Fruit fly (Drosophila melanogaster) whole organism, embryonic: ENCODE data around the gene Lamtor3.
A peak's percentile ranks its signal among the peaks of the same experiment; 100 is the strongest.

Experiments
- Atf3 ChIP-seq: fragments of 200-800 bp; sonication (Bioruptor generic); optimal IDR thresholded peaks from 3 replicates; lab custom pipeline; 2016; ENCODE audit warnings: missing biosample characterization, missing genetic modification characterization
- BEAF-32 ChIP-seq: fragments of 200-800 bp; sonication (Bioruptor generic); optimal IDR thresholded peaks from 3 replicates; lab custom pipeline; 2017; ENCODE audit warnings: missing biosample characterization, missing genetic modification characterization, mild to moderate bottlenecking, moderate library complexity, missing genetic modification reagents
- CG10321 ChIP-seq: fragments of 200-800 bp; sonication (Bioruptor generic); IDR thresholded peaks from 2 replicates; pipeline ENCODE4 v1.3.6; 2022; ENCODE audit warnings: missing biosample characterization, missing genetic modification characterization
- CG10462 ChIP-seq: fragments of 200-800 bp; sonication (Bioruptor generic); optimal IDR thresholded peaks from 2 replicates; lab custom pipeline; 2016; ENCODE audit warnings: missing biosample characterization, missing genetic modification characterization
- CG11085 ChIP-seq: fragments of 200-800 bp; sonication (Bioruptor generic); IDR thresholded peaks from 2 replicates; pipeline ENCODE4 v1.3.6; 2022; ENCODE audit warnings: missing biosample characterization, missing genetic modification characterization
- CG12769 ChIP-seq: fragments of 200-800 bp; sonication (Bioruptor generic); optimal IDR thresholded peaks from 2 replicates; lab custom pipeline; 2019; ENCODE audit warnings: missing biosample characterization, mild to moderate bottlenecking, missing genetic modification characterization, moderate library complexity
- CG13424 ChIP-seq: fragments of 200-800 bp; sonication (Bioruptor generic); optimal IDR thresholded peaks from 2 replicates; lab custom pipeline; 2019; ENCODE audit warnings: missing biosample characterization, mild to moderate bottlenecking, missing genetic modification characterization, moderate library complexity
- CG13894 ChIP-seq: fragments of 200-800 bp; sonication (Bioruptor generic); optimal IDR thresholded peaks from 3 replicates; lab custom pipeline; 2018; ENCODE audit warnings: missing biosample characterization, mild to moderate bottlenecking, missing genetic modification characterization, moderate library complexity
- CG17912 ChIP-seq: fragments of 200-800 bp; sonication (Bioruptor generic); optimal IDR thresholded peaks from 2 replicates; lab custom pipeline; 2018; ENCODE audit warnings: missing biosample characterization, mild to moderate bottlenecking, missing genetic modification characterization
- CG2129 ChIP-seq: fragments of 200-800 bp; sonication (Bioruptor generic); IDR thresholded peaks from 2 replicates; pipeline ENCODE4 v1.3.6; 2022; ENCODE audit warnings: missing biosample characterization, missing genetic modification characterization; ENCODE audit not compliant: partially characterized antibody
- CG30403 ChIP-seq: fragments of 200-800 bp; sonication (Bioruptor generic); optimal IDR thresholded peaks from 3 replicates; lab custom pipeline; 2016; ENCODE audit warnings: missing biosample characterization, missing genetic modification characterization
- CG4328 ChIP-seq: fragments of 200-800 bp; sonication (Bioruptor generic); optimal IDR thresholded peaks from 3 replicates; lab custom pipeline; 2017; ENCODE audit warnings: missing biosample characterization, missing genetic modification reagents, missing genetic modification characterization
- CG4707 ChIP-seq: fragments of 200-800 bp; sonication (Bioruptor generic); optimal IDR thresholded peaks from 2 replicates; lab custom pipeline; 2018; ENCODE audit warnings: missing biosample characterization, mild to moderate bottlenecking, missing genetic modification characterization, moderate library complexity
- CG5953 ChIP-seq: fragments of 200-800 bp; sonication (Bioruptor generic); IDR thresholded peaks from 2 replicates; pipeline ENCODE4 v1.3.6; 2022; ENCODE audit warnings: missing biosample characterization, missing genetic modification characterization
- CG7745 ChIP-seq: fragments of 200-800 bp; sonication (Bioruptor generic); optimal IDR thresholded peaks from 2 replicates; lab custom pipeline; 2018; ENCODE audit warnings: missing biosample characterization, mild to moderate bottlenecking, missing genetic modification characterization, moderate library complexity
- CG8924 ChIP-seq: fragments of 200-800 bp; optimal IDR thresholded peaks from 3 replicates; lab custom pipeline; 2019; ENCODE audit warnings: missing biosample characterization, mild to moderate bottlenecking, missing genetic modification characterization, moderate library complexity
- CG9215 ChIP-seq: fragments of 200-800 bp; sonication (Bioruptor generic); IDR thresholded peaks from 2 replicates; pipeline ENCODE4 v1.3.6; 2022; ENCODE audit warnings: missing biosample characterization, missing genetic modification characterization
- D19B ChIP-seq: fragments of 200-800 bp; sonication (Bioruptor generic); optimal IDR thresholded peaks from 2 replicates; lab custom pipeline; 2017; ENCODE audit warnings: missing biosample characterization, mild to moderate bottlenecking, missing genetic modification characterization
- Elba2 ChIP-seq: fragments of 200-800 bp; sonication (Bioruptor generic); optimal IDR thresholded peaks from 3 replicates; lab custom pipeline; 2016; ENCODE audit warnings: missing biosample characterization, missing genetic modification characterization
- HmgD ChIP-seq: fragments of 200-800 bp; sonication (Bioruptor generic); optimal IDR thresholded peaks from 3 replicates; lab custom pipeline; 2016; ENCODE audit warnings: missing biosample characterization, missing genetic modification characterization
- Hsf ChIP-seq: fragments of 200-800 bp; sonication (Bioruptor generic); optimal IDR thresholded peaks from 3 replicates; lab custom pipeline; 2016; ENCODE audit warnings: missing biosample characterization, missing genetic modification characterization
- Kr ChIP-seq: fragments of 200-800 bp; sonication (Bioruptor generic); optimal IDR thresholded peaks from 2 replicates; lab custom pipeline; 2017; ENCODE audit warnings: missing biosample characterization, mild to moderate bottlenecking, missing genetic modification characterization
- Myb ChIP-seq: fragments of 200-800 bp; sonication (Bioruptor generic); optimal IDR thresholded peaks from 2 replicates; lab custom pipeline; 2016; ENCODE audit warnings: missing biosample characterization, missing genetic modification characterization
- Nf-YA ChIP-seq: fragments of 200-800 bp; sonication (Bioruptor generic); IDR thresholded peaks from 2 replicates; pipeline ENCODE4 v1.3.6; 2022; ENCODE audit warnings: missing biosample characterization, missing genetic modification characterization
- NfI ChIP-seq: fragments of 200-800 bp; sonication (Bioruptor generic); optimal IDR thresholded peaks from 3 replicates; lab custom pipeline; 2018; ENCODE audit warnings: missing biosample characterization, mild to moderate bottlenecking, missing genetic modification characterization, moderate library complexity
- Ptx1 ChIP-seq: fragments of 200-800 bp; sonication (Bioruptor generic); IDR thresholded peaks from 2 replicates; pipeline ENCODE4 v1.3.6; 2022; ENCODE audit warnings: missing biosample characterization, missing genetic modification characterization
- Six4 ChIP-seq: fragments of 200-800 bp; sonication (Bioruptor generic); optimal IDR thresholded peaks from 2 replicates; lab custom pipeline; 2016; ENCODE audit warnings: missing biosample characterization, missing genetic modification characterization
- Vsx1 ChIP-seq: fragments of 200-800 bp; sonication (Bioruptor generic); optimal IDR thresholded peaks from 2 replicates; lab custom pipeline; 2017; ENCODE audit warnings: missing biosample characterization, mild to moderate bottlenecking, missing genetic modification characterization, missing genetic modification reagents
- ac ChIP-seq: fragments of 200-800 bp; sonication (Bioruptor generic); optimal IDR thresholded peaks from 3 replicates; lab custom pipeline; 2017; ENCODE audit warnings: missing biosample characterization, mild to moderate bottlenecking, missing genetic modification characterization
- cg ChIP-seq: fragments of 200-800 bp; sonication (Bioruptor generic); optimal IDR thresholded peaks from 3 replicates; lab custom pipeline; 2019; ENCODE audit warnings: missing biosample characterization, mild to moderate bottlenecking, missing genetic modification characterization, moderate library complexity
- danr ChIP-seq: fragments of 200-800 bp; sonication (Bioruptor generic); IDR thresholded peaks from 2 replicates; pipeline ENCODE4 v1.3.6; 2022; ENCODE audit warnings: missing biosample characterization, missing genetic modification characterization
- fd102C ChIP-seq: fragments of 200-800 bp; sonication (Bioruptor generic); optimal IDR thresholded peaks from 2 replicates; lab custom pipeline; 2018; ENCODE audit warnings: missing biosample characterization, mild to moderate bottlenecking, missing genetic modification characterization, moderate library complexity
- fd64A ChIP-seq: fragments of 200-800 bp; sonication (Bioruptor generic); optimal IDR thresholded peaks from 3 replicates; lab custom pipeline; 2018; ENCODE audit warnings: missing biosample characterization, mild to moderate bottlenecking, missing genetic modification characterization
- gsb ChIP-seq: fragments of 200-800 bp; sonication (Bioruptor generic); IDR thresholded peaks from 2 replicates; pipeline ENCODE4 v1.3.6; 2022; ENCODE audit warnings: missing biosample characterization, missing genetic modification characterization
- insv ChIP-seq, 2 experiments: fragments of 200-800 bp; sonication (Bioruptor generic); optimal IDR thresholded peaks; 3 replicates each; lab custom pipeline; 2016 to 2018; ENCODE audit warnings: missing biosample characterization in 2 of 2, missing genetic modification characterization in 2 of 2
- lab ChIP-seq: fragments of 200-800 bp; sonication (Bioruptor generic); optimal IDR thresholded peaks from 3 replicates; lab custom pipeline; 2017; ENCODE audit warnings: missing biosample characterization, missing genetic modification characterization, mild to moderate bottlenecking, moderate library complexity, missing genetic modification reagents
- nau ChIP-seq: fragments of 200-800 bp; sonication (Bioruptor generic); optimal IDR thresholded peaks from 3 replicates; lab custom pipeline; 2017; ENCODE audit warnings: missing biosample characterization, mild to moderate bottlenecking, missing genetic modification characterization, missing genetic modification reagents
- nerfin-2 ChIP-seq: fragments of 200-800 bp; sonication (Bioruptor generic); IDR thresholded peaks from 2 replicates; pipeline ENCODE4 v1.3.6; 2022; ENCODE audit warnings: missing biosample characterization, missing genetic modification characterization; ENCODE audit not compliant: partially characterized antibody
- org-1 ChIP-seq: fragments of 200-800 bp; sonication (Bioruptor generic); optimal IDR thresholded peaks from 2 replicates; lab custom pipeline; 2017; ENCODE audit warnings: missing biosample characterization, missing genetic modification characterization
- pum ChIP-seq: fragments of 200-800 bp; sonication (Bioruptor generic); optimal IDR thresholded peaks from 2 replicates; lab custom pipeline; 2016; ENCODE audit warnings: missing biosample characterization, missing genetic modification characterization
- seq ChIP-seq: fragments of 200-800 bp; sonication (Bioruptor generic); IDR thresholded peaks from 2 replicates; pipeline ENCODE4 v1.3.6; 2022; ENCODE audit warnings: missing biosample characterization, missing genetic modification characterization
- wdn ChIP-seq: fragments of 200-800 bp; sonication (Bioruptor generic); IDR thresholded peaks from 2 replicates; pipeline ENCODE4 v1.3.6; 2022; ENCODE audit warnings: missing biosample characterization, missing genetic modification characterization

The Lamtor3 gene

DNA sequence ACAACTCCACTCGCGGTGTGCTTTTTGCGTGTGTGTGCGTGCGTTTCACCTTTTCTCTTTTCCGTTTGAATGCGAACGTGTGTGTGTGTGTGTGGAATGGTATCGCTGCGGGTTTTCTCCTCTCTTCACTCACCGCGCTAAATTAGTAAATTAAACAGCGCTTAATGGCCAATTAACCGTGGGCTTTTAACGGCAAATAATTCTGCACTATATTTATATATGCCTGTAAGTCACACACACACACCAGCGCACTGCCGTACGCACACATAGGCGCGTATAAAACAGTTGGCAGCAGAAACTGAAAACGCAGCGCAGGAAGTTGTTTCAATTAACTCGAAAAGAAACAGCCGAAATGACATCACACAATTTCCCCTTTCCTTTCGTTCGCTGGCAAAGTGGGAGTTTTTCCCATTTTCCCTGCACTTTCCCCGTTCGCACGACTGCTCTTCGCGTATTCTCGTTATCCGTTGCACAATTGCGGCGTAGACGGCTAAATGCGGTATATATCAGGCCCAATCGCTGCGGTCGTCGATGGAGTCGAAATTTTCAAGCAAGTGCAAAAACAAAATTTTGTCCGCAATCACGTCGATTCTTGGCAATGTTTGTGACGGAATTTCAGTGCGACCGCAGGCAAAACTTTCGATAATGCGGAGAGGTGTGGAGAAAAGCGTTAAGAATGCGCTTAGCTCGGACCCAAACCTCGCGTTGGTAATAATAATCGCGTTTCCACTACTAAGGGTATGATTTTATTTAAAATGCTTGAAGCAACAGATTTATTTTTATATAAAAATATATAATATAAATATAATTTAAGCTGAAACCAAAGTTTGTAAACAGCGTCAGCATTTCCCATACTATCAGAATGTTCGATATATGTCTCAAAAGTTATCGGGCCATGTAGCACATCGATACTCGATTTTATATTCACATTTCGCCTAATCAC, 8.2 kb upstream of the Lamtor3 start, which contains the start of gene BicD (continued):
- no peak for TF ChIP-seq Kr (GFP tag; lab: Kevin White, UChicago)
- no peak for TF ChIP-seq Ptx1
- TF ChIP-seq nerfin-2 (GFP tag; lab: Robert Waterston, UW) = peak; percentile 45
- TF ChIP-seq CG7745 = peak; percentile 9
- no peak for TF ChIP-seq CG10321 (GFP tag; lab: Robert Waterston, UW)
- TF ChIP-seq HmgD (GFP tag; lab: Kevin White, UChicago) = no peak
- no peak for TF ChIP-seq Nf-YA (GFP tag; lab: Robert Waterston, UW)
- no peak for TF ChIP-seq Myb (GFP tag; lab: Kevin White, UChicago)
- TF ChIP-seq CG11085 = no peak
- no peak for TF ChIP-seq fd102C (GFP tag; lab: Kevin White, UChicago)
- no peak for TF ChIP-seq ac
- TF ChIP-seq CG13894 (tag; lab: Kevin White, UChicago) = peak; percentile 51
- no peak for TF ChIP-seq CG5953 (GFP tag; lab: Robert Waterston, UW)
- TF ChIP-seq CG2129 (GFP tag; lab: Robert Waterston, UW) = no peak
- TF ChIP-seq BEAF-32 (GFP tag; lab: Kevin White, UChicago) = peak; percentile 72
- no peak for TF ChIP-seq Atf3
- TF ChIP-seq CG17912 = peak; percentile 8
- peak; percentile 54 for TF ChIP-seq CG12769 (tag; lab: Kevin White, UChicago)
- no peak for TF ChIP-seq CG30403 (GFP tag; lab: Kevin White, UChicago)
- peak; percentile 75 for TF ChIP-seq Vsx1 (GFP tag; lab: Kevin White, UChicago)
- no peak for TF ChIP-seq Six4 (GFP tag; lab: Kevin White, UChicago)
- no peak for TF ChIP-seq org-1 (GFP tag; lab: Kevin White, UChicago)
- no peak for TF ChIP-seq CG4328 (GFP tag; lab: Kevin White, UChicago)
- no peak for TF ChIP-seq nau (GFP tag; lab: Kevin White, UChicago)
- TF ChIP-seq insv (GFP tag; optimal IDR thresholded peaks at IDR 0.05; lab: Kevin White, UChicago) = no peak
- TF ChIP-seq D19B = no peak
- no peak for TF ChIP-seq gsb (GFP tag; lab: Robert Waterston, UW)
- TF ChIP-seq Elba2 (GFP tag; lab: Kevin White, UChicago) = no peak
- no peak for TF ChIP-seq fd64A (GFP tag; lab: Kevin White, UChicago)
- TF ChIP-seq seq (GFP tag; lab: Robert Waterston, UW) = no peak
- no peak for TF ChIP-seq CG10462 (GFP tag; lab: Kevin White, UChicago)
- peak; percentile 24 for TF ChIP-seq CG8924 (tag; lab: Kevin White, UChicago)
- no peak for TF ChIP-seq NfI (GFP tag; lab: Kevin White, UChicago)
- peak; percentile 31 for TF ChIP-seq lab (GFP tag; lab: Kevin White, UChicago)
- no peak for TF ChIP-seq Hsf (GFP tag; lab: Kevin White, UChicago)
- TF ChIP-seq CG4707 (GFP tag; lab: Kevin White, UChicago) = no peak
- peak; percentile 88 for TF ChIP-seq cg
- TF ChIP-seq wdn (GFP tag; lab: Robert Waterston, UW) = no peak
- no peak for TF ChIP-seq pum (GFP tag; lab: Kevin White, UChicago)
- no peak for TF ChIP-seq danr (GFP tag; lab: Robert Waterston, UW)
- TF ChIP-seq CG9215 = no peak
- TF ChIP-seq CG13424 (tag; lab: Kevin White, UChicago) = peak; percentile 4
